Worm (Caenorhabditis elegans) whole organism, early embryonic: ENCODE data around the gene sas-6.

Experiments
- B0310.2 ChIP-seq: sonication (generic microtip); optimal IDR thresholded peaks from 2 replicates; lab custom pipeline; 2016; ENCODE audit warnings: mild to moderate bottlenecking, missing genetic modification characterization, missing compliant biosample characterization
- F13C5.2 ChIP-seq: sonication (generic microtip); optimal IDR thresholded peaks from 2 replicates; lab custom pipeline; 2017; ENCODE audit warnings: mild to moderate bottlenecking, missing genetic modification characterization, inconsistent platforms, missing compliant biosample characterization
- aly-1 ChIP-seq: sonication (generic microtip); optimal IDR thresholded peaks from 2 replicates; lab custom pipeline; 2016; ENCODE audit warnings: missing genetic modification characterization, missing compliant biosample characterization
- ama-1 ChIP-seq: fragments of 150-350 bp; optimal IDR thresholded peaks from 2 replicates; lab custom pipeline; 2014
- ceh-36 ChIP-seq: sonication (generic microtip); optimal IDR thresholded peaks from 2 replicates; lab custom pipeline; 2016; ENCODE audit warnings: missing genetic modification characterization, inconsistent platforms, missing compliant biosample characterization
- hmbx-1 ChIP-seq: sonication (generic microtip); optimal IDR thresholded peaks from 2 replicates; lab custom pipeline; 2016; ENCODE audit warnings: mild to moderate bottlenecking, missing genetic modification characterization, missing compliant biosample characterization
- hmg-4 ChIP-seq: fragments of 200-800 bp; sonication (Bioruptor generic); optimal IDR thresholded peaks from 2 replicates; lab custom pipeline; 2018; ENCODE audit warnings: mild to moderate bottlenecking, missing genetic modification characterization, missing compliant biosample characterization
- hnd-1 ChIP-seq: sonication (generic microtip); optimal IDR thresholded peaks from 2 replicates; lab custom pipeline; 2016; ENCODE audit warnings: missing genetic modification characterization, missing compliant biosample characterization
- pes-1 ChIP-seq: fragments of 200-800 bp; sonication (Bioruptor generic); IDR thresholded peaks from 2 replicates; pipeline ENCODE4 v1.3.6; 2022; ENCODE audit warnings: missing genetic modification reagents, missing genetic modification characterization, missing compliant biosample characterization
- tra-4 ChIP-seq: sonication (generic microtip); optimal IDR thresholded peaks from 2 replicates; lab custom pipeline; 2017; ENCODE audit warnings: missing genetic modification characterization, missing compliant biosample characterization

ce11 chrIV:13826363-13826762 is 37.8 kb upstream of the sas-6 start:
- TF ChIP-seq ceh-36 (tag; lab: Kevin White, UChicago): no peak
- TF ChIP-seq pes-1 (GFP tag; lab: Robert Waterston, UW): no peak
- no peak for TF ChIP-seq tra-4
- TF ChIP-seq ama-1: no peak
- TF ChIP-seq B0310.2: no peak
- no peak for TF ChIP-seq F13C5.2 (tag; lab: Kevin White, UChicago)
- TF ChIP-seq hnd-1 (tag; lab: Kevin White, UChicago): no peak
- no peak for TF ChIP-seq hmg-4 (GFP tag; lab: Kevin White, UChicago)
- TF ChIP-seq aly-1 (tag; lab: Kevin White, UChicago): no peak
- TF ChIP-seq hmbx-1 (tag; lab: Kevin White, UChicago): no peak
